Fruit fly (Drosophila melanogaster) whole organism, embryonic: ENCODE results near the gene CG12118.
A peak's percentile ranks its signal among the peaks of the same experiment; 100 is the strongest.

Experiments
- Adf1 ChIP-seq: fragments of 200-800 bp; sonication (Bioruptor generic); IDR thresholded peaks from 2 replicates; pipeline ENCODE4 v1.3.6; 2022; ENCODE audit warnings: missing biosample characterization, missing genetic modification characterization
- Atf-2 ChIP-seq: fragments of 200-800 bp; sonication (Bioruptor generic); optimal IDR thresholded peaks from 2 replicates; lab custom pipeline; 2016; ENCODE audit warnings: missing biosample characterization, missing genetic modification characterization
- CG10209 ChIP-seq: fragments of 200-800 bp; sonication (Bioruptor generic); optimal IDR thresholded peaks from 3 replicates; lab custom pipeline; 2017; ENCODE audit warnings: missing biosample characterization, mild to moderate bottlenecking, missing genetic modification characterization, missing genetic modification reagents
- CG10431 ChIP-seq: fragments of 200-800 bp; sonication (Bioruptor generic); optimal IDR thresholded peaks from 3 replicates; lab custom pipeline; 2018; ENCODE audit warnings: missing biosample characterization, mild to moderate bottlenecking, missing genetic modification characterization
- CG11504 ChIP-seq: fragments of 200-800 bp; sonication (Bioruptor generic); optimal IDR thresholded peaks from 3 replicates; lab custom pipeline; 2019; ENCODE audit warnings: missing biosample characterization, mild to moderate bottlenecking, missing genetic modification characterization, moderate library complexity
- CG11560 ChIP-seq: fragments of 200-800 bp; sonication (Bioruptor generic); IDR thresholded peaks from 3 replicates; pipeline ENCODE4 v1.3.6; 2022; ENCODE audit warnings: missing biosample characterization, missing genetic modification characterization
- CG13775 ChIP-seq: fragments of 200-800 bp; sonication (Bioruptor generic); optimal IDR thresholded peaks from 3 replicates; lab custom pipeline; 2017; ENCODE audit warnings: missing biosample characterization, mild to moderate bottlenecking, missing genetic modification characterization
- CG14014 ChIP-seq: fragments of 200-800 bp; sonication (Bioruptor generic); IDR thresholded peaks from 2 replicates; pipeline ENCODE4 v1.3.6; 2022; ENCODE audit warnings: missing biosample characterization, missing genetic modification characterization
- CG15073 ChIP-seq: fragments of 200-800 bp; sonication (Bioruptor generic); optimal IDR thresholded peaks from 2 replicates; lab custom pipeline; 2016; ENCODE audit warnings: missing biosample characterization, missing genetic modification characterization
- CG18764 ChIP-seq: fragments of 200-800 bp; sonication (Bioruptor generic); optimal IDR thresholded peaks from 3 replicates; lab custom pipeline; 2016; ENCODE audit warnings: missing biosample characterization, missing genetic modification characterization
- CG2199 ChIP-seq: fragments of 200-800 bp; sonication (Bioruptor generic); IDR thresholded peaks from 3 replicates; pipeline ENCODE4 v1.3.6; 2022; ENCODE audit warnings: missing biosample characterization, missing genetic modification characterization
- CG32532 ChIP-seq: fragments of 200-800 bp; sonication (Bioruptor generic); IDR thresholded peaks from 2 replicates; pipeline ENCODE4 v1.3.6; 2022; ENCODE audit warnings: missing biosample characterization, missing genetic modification characterization
- CG3281 ChIP-seq: fragments of 200-800 bp; sonication (Bioruptor generic); optimal IDR thresholded peaks from 3 replicates; lab custom pipeline; 2017; ENCODE audit warnings: missing biosample characterization, mild to moderate bottlenecking, missing genetic modification characterization
- CG33557 ChIP-seq: fragments of 200-800 bp; sonication (Bioruptor generic); optimal IDR thresholded peaks from 2 replicates; lab custom pipeline; 2019; ENCODE audit warnings: missing biosample characterization, mild to moderate bottlenecking, missing genetic modification characterization, moderate library complexity
- CG4424 ChIP-seq: fragments of 200-800 bp; sonication (Bioruptor generic); optimal IDR thresholded peaks from 3 replicates; lab custom pipeline; 2016; ENCODE audit warnings: missing biosample characterization, missing genetic modification characterization
- CG5180 ChIP-seq: fragments of 200-800 bp; sonication (Bioruptor generic); optimal IDR thresholded peaks from 3 replicates; lab custom pipeline; 2017; ENCODE audit warnings: missing biosample characterization, missing genetic modification characterization, mild to moderate bottlenecking, moderate library complexity, missing genetic modification reagents
- CG6689 ChIP-seq: fragments of 200-800 bp; sonication (Bioruptor generic); IDR thresholded peaks from 2 replicates; pipeline ENCODE4 v1.3.6; 2022; ENCODE audit warnings: missing biosample characterization, missing genetic modification characterization
- CG8359 ChIP-seq: fragments of 200-800 bp; sonication (Bioruptor generic); optimal IDR thresholded peaks from 2 replicates; lab custom pipeline; 2017; ENCODE audit warnings: missing biosample characterization, mild to moderate bottlenecking, missing genetic modification characterization, borderline replicate concordance
- CG9609 ChIP-seq: fragments of 200-800 bp; sonication (Bioruptor generic); optimal IDR thresholded peaks from 3 replicates; lab custom pipeline; 2016; ENCODE audit warnings: missing biosample characterization, missing genetic modification characterization
- CG9797 ChIP-seq: fragments of 200-800 bp; sonication (Bioruptor generic); optimal IDR thresholded peaks from 3 replicates; lab custom pipeline; 2018; ENCODE audit warnings: missing biosample characterization, mild to moderate bottlenecking, missing genetic modification characterization
- D ChIP-seq, 2 experiments: fragments of 200-800 bp in 1 of 2; fragments of >200 bp in 1 of 2; sonication (Bioruptor generic) in 1 of 2; optimal IDR thresholded peaks; 2 replicates in 1 of 2; 3 replicates in 1 of 2; lab custom pipeline; 2017; ENCODE audit warnings: mild to moderate bottlenecking in 1 of 2, missing biosample characterization in 1 of 2, missing genetic modification characterization in 1 of 2, missing genetic modification reagents in 1 of 2
- Deaf1 ChIP-seq: fragments of 200-800 bp; optimal IDR thresholded peaks from 3 replicates; lab custom pipeline; 2019; ENCODE audit warnings: missing biosample characterization, mild to moderate bottlenecking, missing genetic modification characterization, moderate library complexity
- Fer3 ChIP-seq: fragments of 200-800 bp; sonication (Bioruptor generic); optimal IDR thresholded peaks from 2 replicates; lab custom pipeline; 2018; ENCODE audit warnings: missing biosample characterization, mild to moderate bottlenecking, missing genetic modification characterization, moderate library complexity
- Med ChIP-seq: fragments of 200-800 bp; sonication (Bioruptor generic); peaks from one replicate; lab custom pipeline; 2016; ENCODE audit warnings: missing biosample characterization, missing genetic modification characterization, mild to moderate bottlenecking, inconsistent platforms, moderate library complexity
- NfI ChIP-seq: fragments of 200-800 bp; sonication (Bioruptor generic); optimal IDR thresholded peaks from 3 replicates; lab custom pipeline; 2018; ENCODE audit warnings: missing biosample characterization, mild to moderate bottlenecking, missing genetic modification characterization, moderate library complexity
- Rfx ChIP-seq: fragments of 200-800 bp; sonication (Bioruptor generic); IDR thresholded peaks from 2 replicates; pipeline ENCODE4 v1.3.6; 2022; ENCODE audit warnings: missing biosample characterization, missing genetic modification characterization
- Side ChIP-seq: fragments of 200-800 bp; sonication (Bioruptor generic); optimal IDR thresholded peaks from 2 replicates; lab custom pipeline; 2016; ENCODE audit warnings: missing biosample characterization, missing genetic modification characterization
- TFAM ChIP-seq: fragments of 200-800 bp; sonication (Bioruptor generic); optimal IDR thresholded peaks from 2 replicates; lab custom pipeline; 2017; ENCODE audit warnings: missing biosample characterization, missing genetic modification characterization, inconsistent platforms
- Vsx1 ChIP-seq: fragments of 200-800 bp; sonication (Bioruptor generic); optimal IDR thresholded peaks from 2 replicates; lab custom pipeline; 2017; ENCODE audit warnings: missing biosample characterization, mild to moderate bottlenecking, missing genetic modification characterization, missing genetic modification reagents
- ac ChIP-seq: fragments of 200-800 bp; sonication (Bioruptor generic); optimal IDR thresholded peaks from 3 replicates; lab custom pipeline; 2017; ENCODE audit warnings: missing biosample characterization, mild to moderate bottlenecking, missing genetic modification characterization
- ap ChIP-seq: fragments of 200-800 bp; sonication (Bioruptor generic); IDR thresholded peaks from 2 replicates; pipeline ENCODE4 v1.3.6; 2022; ENCODE audit warnings: missing biosample characterization, missing genetic modification characterization
- btn ChIP-seq: fragments of 200-800 bp; sonication (Bioruptor generic); optimal IDR thresholded peaks from 2 replicates; lab custom pipeline; 2016; ENCODE audit warnings: missing biosample characterization, missing genetic modification characterization
- crc ChIP-seq: fragments of 200-800 bp; sonication (Bioruptor generic); optimal IDR thresholded peaks from 2 replicates; lab custom pipeline; 2016; ENCODE audit warnings: missing biosample characterization, missing genetic modification characterization
- dmrt99B ChIP-seq: fragments of 200-800 bp; sonication (Bioruptor generic); optimal IDR thresholded peaks from 2 replicates; lab custom pipeline; 2018; ENCODE audit warnings: missing biosample characterization, mild to moderate bottlenecking, missing genetic modification characterization, moderate library complexity
- gcm ChIP-seq: fragments of 200-800 bp; sonication (Bioruptor generic); optimal IDR thresholded peaks from 2 replicates; lab custom pipeline; 2019; ENCODE audit warnings: missing biosample characterization, mild to moderate bottlenecking, missing genetic modification characterization, moderate library complexity
- gem ChIP-seq: fragments of 200-800 bp; sonication (Bioruptor generic); optimal IDR thresholded peaks from 2 replicates; lab custom pipeline; 2019; ENCODE audit warnings: missing biosample characterization, mild to moderate bottlenecking, missing genetic modification characterization, moderate library complexity
- grau ChIP-seq: fragments of 200-800 bp; optimal IDR thresholded peaks from 3 replicates; lab custom pipeline; 2019; ENCODE audit warnings: missing biosample characterization, mild to moderate bottlenecking, missing genetic modification characterization, moderate library complexity
- hth ChIP-seq: fragments of >200 bp; optimal IDR thresholded peaks from 2 replicates; lab custom pipeline; 2017; ENCODE audit warnings: inconsistent platforms
- kay ChIP-seq: fragments of 200-800 bp; sonication (Bioruptor generic); optimal IDR thresholded peaks from 2 replicates; lab custom pipeline; 2016; ENCODE audit warnings: missing biosample characterization, missing genetic modification characterization
- nmo ChIP-seq: fragments of 200-800 bp; sonication (Bioruptor generic); optimal IDR thresholded peaks from 2 replicates; lab custom pipeline; 2018; ENCODE audit warnings: missing biosample characterization, mild to moderate bottlenecking, missing genetic modification characterization, moderate library complexity
- odd ChIP-seq: fragments of 200-800 bp; sonication (Bioruptor generic); optimal IDR thresholded peaks from 2 replicates; lab custom pipeline; 2017; ENCODE audit warnings: missing biosample characterization, mild to moderate bottlenecking, missing genetic modification characterization
- onecut ChIP-seq: fragments of 200-800 bp; sonication (Bioruptor generic); IDR thresholded peaks from 2 replicates; pipeline ENCODE4 v1.3.6; 2022; ENCODE audit warnings: missing biosample characterization, missing genetic modification characterization
- phol ChIP-seq: fragments of 200-800 bp; sonication (Bioruptor generic); optimal IDR thresholded peaks from 3 replicates; lab custom pipeline; 2018; ENCODE audit warnings: missing biosample characterization, mild to moderate bottlenecking, missing genetic modification characterization, moderate library complexity
- row ChIP-seq: fragments of 200-800 bp; sonication (Bioruptor generic); IDR thresholded peaks from 3 replicates; pipeline ENCODE4 v1.3.6; 2022; ENCODE audit warnings: missing biosample characterization, missing genetic modification characterization
- scrt ChIP-seq: fragments of 200-800 bp; sonication (Bioruptor generic); optimal IDR thresholded peaks from 2 replicates; lab custom pipeline; 2018; ENCODE audit warnings: missing biosample characterization, mild to moderate bottlenecking, missing genetic modification characterization, moderate library complexity
- sens ChIP-seq: fragments of 200-800 bp; sonication (Bioruptor generic); peaks from one replicate; lab custom pipeline; 2016; ENCODE audit warnings: missing biosample characterization, missing genetic modification characterization
- sqz ChIP-seq: fragments of 200-800 bp; sonication (Bioruptor generic); optimal IDR thresholded peaks from 3 replicates; lab custom pipeline; 2018; ENCODE audit warnings: missing biosample characterization, mild to moderate bottlenecking, missing genetic modification characterization
- tna ChIP-seq: fragments of 200-800 bp; sonication (Bioruptor generic); IDR thresholded peaks from 2 replicates; pipeline ENCODE4 v1.3.6; 2022; ENCODE audit warnings: missing biosample characterization, missing genetic modification characterization; ENCODE audit not compliant: partially characterized antibody
- unc-4 ChIP-seq: fragments of 200-800 bp; sonication (Bioruptor generic); IDR thresholded peaks from 2 replicates; pipeline ENCODE4 v1.3.6; 2022; ENCODE audit warnings: missing biosample characterization, missing genetic modification characterization; ENCODE audit not compliant: partially characterized antibody
- zfh1 ChIP-seq: fragments of 200-800 bp; sonication (Bioruptor generic); IDR thresholded peaks from 3 replicates; pipeline ENCODE4 v1.3.6; 2022; ENCODE audit warnings: missing biosample characterization, missing genetic modification characterization
- zfh2 ChIP-seq: fragments of 200-800 bp; sonication (Bioruptor generic); optimal IDR thresholded peaks from 2 replicates; lab custom pipeline; 2016; ENCODE audit warnings: missing biosample characterization, missing genetic modification characterization

The CG12118 gene

dm6 chrX:9193604-9194003 lies 2.6 kb downstream of the CG12118 start, which contains the start of gene CG12106 (continued):
- TF ChIP-seq CG15073 (GFP tag; lab: Kevin White, UChicago): no peak
- TF ChIP-seq gem (tag; lab: Kevin White, UChicago): peak; percentile 71
- TF ChIP-seq crc: peak; percentile 14
- TF ChIP-seq hth (lab: Kevin White, UChicago): no peak
- peak; percentile 55 for TF ChIP-seq nmo (GFP tag; lab: Kevin White, UChicago)
- TF ChIP-seq CG10431: no peak
- TF ChIP-seq odd (GFP tag; lab: Kevin White, UChicago): no peak
- TF ChIP-seq CG4424 (GFP tag; lab: Kevin White, UChicago): peak; percentile 23
- TF ChIP-seq scrt (GFP tag; lab: Kevin White, UChicago): no peak
- TF ChIP-seq Deaf1 (tag; lab: Kevin White, UChicago): no peak
- no peak for TF ChIP-seq D (optimal IDR thresholded peaks at IDR 0.05; lab: Kevin White, UChicago)
- no peak for TF ChIP-seq D (GFP tag; optimal IDR thresholded peaks at IDR 0.05; lab: Kevin White, UChicago)
- TF ChIP-seq CG33557 (GFP tag; lab: Kevin White, UChicago): peak; percentile 31
- TF ChIP-seq row (GFP tag; lab: Robert Waterston, UW): peak; percentile 92
- TF ChIP-seq CG13775: no peak
- TF ChIP-seq Side (GFP tag; lab: Kevin White, UChicago): no peak
- no peak for TF ChIP-seq Vsx1
- 0 out of 2 replicates have a peak, but pooled peaks have one; percentile 36 for TF ChIP-seq CG14014 (GFP tag; lab: Robert Waterston, UW)
- no peak for TF ChIP-seq ap
- no peak for TF ChIP-seq CG2199 (GFP tag; lab: Robert Waterston, UW)
- TF ChIP-seq Atf-2: peak; percentile 1
- TF ChIP-seq zfh1 (GFP tag; lab: Robert Waterston, UW): no peak
- no peak for TF ChIP-seq CG9797 (GFP tag; lab: Kevin White, UChicago)
- TF ChIP-seq grau (tag; lab: Kevin White, UChicago): peak; percentile 98
- TF ChIP-seq sqz (GFP tag; lab: Kevin White, UChicago): no peak
- TF ChIP-seq Rfx (GFP tag; lab: Robert Waterston, UW): peak; percentile 69
- TF ChIP-seq tna (GFP tag; lab: Robert Waterston, UW): no peak
- TF ChIP-seq CG5180 (GFP tag; lab: Kevin White, UChicago): no peak
- TF ChIP-seq TFAM (GFP tag; lab: Kevin White, UChicago): no peak
- TF ChIP-seq CG9609: peak; percentile 32
- peak; percentile 59 for TF ChIP-seq sens (GFP tag; lab: Kevin White, UChicago)
- TF ChIP-seq CG18764 (GFP tag; lab: Kevin White, UChicago): no peak
- no peak for TF ChIP-seq ac
- peak; percentile 56 for TF ChIP-seq zfh2
- peak; percentile 60 for TF ChIP-seq CG11504
- TF ChIP-seq CG6689 (GFP tag; lab: Robert Waterston, UW): peak; percentile 28; the same call in 1 of the 2 replicates
- TF ChIP-seq CG8359 (GFP tag; lab: Kevin White, UChicago): no peak
- peak; percentile 87 for TF ChIP-seq Med (GFP tag; lab: Kevin White, UChicago)
- no peak for TF ChIP-seq kay (GFP tag; lab: Kevin White, UChicago)
- peak; percentile 40 for TF ChIP-seq dmrt99B (tag; lab: Kevin White, UChicago)
- peak; percentile 32; the same call in 1 of the 2 replicates for TF ChIP-seq onecut
- no peak; the same call in 1 of the 2 replicates for TF ChIP-seq CG32532 (GFP tag; lab: Robert Waterston, UW)
- no peak for TF ChIP-seq CG11560 (tag; lab: Robert Waterston, UW)
- TF ChIP-seq NfI: peak; percentile 63
- peak; percentile 39 for TF ChIP-seq CG3281 (GFP tag; lab: Kevin White, UChicago)
- peak; percentile 50 for TF ChIP-seq phol (tag; lab: Kevin White, UChicago)
- TF ChIP-seq CG10209 (GFP tag; lab: Kevin White, UChicago): peak; percentile 12
- TF ChIP-seq Adf1: no peak
- no peak for TF ChIP-seq unc-4 (GFP tag; lab: Robert Waterston, UW)
- TF ChIP-seq gcm (GFP tag; lab: Kevin White, UChicago): no peak
- TF ChIP-seq Fer3: peak; percentile 62
- TF ChIP-seq btn (GFP tag; lab: Kevin White, UChicago): no peak
